Worm (Caenorhabditis elegans): ENCODE data around the gene C29E4.9.
"Not testable (repeated sequence)": the region's sequence is repeated elsewhere in the genome, so short reads cannot be mapped to it uniquely, and the experiment has no call there.

C29E4.9 gene

ce11 chrIII:7978289-7978688 lies 21.4 kb upstream of the C29E4.9 start:
- no peak for TF ChIP-seq med-1 (GFP tag; optimal IDR thresholded peaks at IDR 0.05; ENCODE audit: insufficient read depth)
- TF ChIP-seq flt-1 (GFP tag; IDR thresholded peaks at IDR 0.05) = no peak
- TF ChIP-seq ref-1 (GFP tag; conservative IDR thresholded peaks at IDR 0.05) = no peak
- no peak for TF ChIP-seq klf-2 (GFP tag; conservative IDR thresholded peaks at IDR 0.05)
- no peak for TF ChIP-seq cog-1 (tag; optimal IDR thresholded peaks at IDR 0.05)
- TF ChIP-seq T22C8.4 (GFP tag; IDR thresholded peaks at IDR 0.05) = no peak
- no peak for TF ChIP-seq tab-1 (GFP tag; IDR thresholded peaks at IDR 0.05)
- TF ChIP-seq ztf-29 (GFP tag; IDR thresholded peaks at IDR 0.05) = no peak
- TF ChIP-seq ztf-23 (GFP tag; IDR thresholded peaks at IDR 0.05) = no peak

- TF ChIP-seq klf-2 (GFP tag; conservative IDR thresholded peaks at IDR 0.05) (no peak), ref-1 (GFP tag; conservative IDR thresholded peaks at IDR 0.05) (no peak), ztf-29 (GFP tag; IDR thresholded peaks at IDR 0.05) (no peak), med-1 (GFP tag; optimal IDR thresholded peaks at IDR 0.05; ENCODE audit: insufficient read depth) (no peak), flt-1 (GFP tag; IDR thresholded peaks at IDR 0.05) (no peak), tab-1 (GFP tag; IDR thresholded peaks at IDR 0.05) (no peak)
Measured at ce11 chrIII:7977777-7978176, 20.9 kb upstream of the C29E4.9 start, which contains the start of gene C06G4.4. Gene C06G4.4 (minus strand): TSS chrIII:7977812.

- no peak for TF ChIP-seq T22C8.4 (GFP tag; IDR thresholded peaks at IDR 0.05)
- TF ChIP-seq cog-1 (tag; optimal IDR thresholded peaks at IDR 0.05) = no peak
- no peak for TF ChIP-seq ztf-29 (GFP tag; IDR thresholded peaks at IDR 0.05)
- no peak for TF ChIP-seq klf-2 (GFP tag; conservative IDR thresholded peaks at IDR 0.05)
- no peak for TF ChIP-seq ztf-23 (GFP tag; IDR thresholded peaks at IDR 0.05)
- no peak for TF ChIP-seq ref-1 (GFP tag; conservative IDR thresholded peaks at IDR 0.05)
- TF ChIP-seq flt-1 (GFP tag; IDR thresholded peaks at IDR 0.05) = no peak
Measured at ce11 chrIII:7977224-7977623, 20.4 kb upstream of the C29E4.9 start.

ce11 chrIII:7973968-7974607 lies 17.2 kb upstream of the C29E4.9 start:
- no peak for TF ChIP-seq klf-2 (GFP tag; conservative IDR thresholded peaks at IDR 0.05)

- TF ChIP-seq klf-2 (GFP tag; conservative IDR thresholded peaks at IDR 0.05) (no peak), cog-1 (tag; optimal IDR thresholded peaks at IDR 0.05) (peak; percentile 1)
Measured at ce11 chrIII:7973201-7973767, 16.4 kb upstream of the C29E4.9 start, which contains the start of the genes eef-1B.1 and aco-2. Gene eef-1B.1 (minus strand): TSS chrIII:7973386. Gene aco-2 (plus strand): TSS chrIII:7973717.

ce11 chrIII:7972687-7973086 lies 15.8 kb upstream of the C29E4.9 start:
- TF ChIP-seq T22C8.4 (GFP tag; IDR thresholded peaks at IDR 0.05) (no peak), flt-1 (GFP tag; IDR thresholded peaks at IDR 0.05) (no peak), ref-1 (GFP tag; conservative IDR thresholded peaks at IDR 0.05) (no peak), med-1 (GFP tag; optimal IDR thresholded peaks at IDR 0.05; ENCODE audit: insufficient read depth) (no peak), ztf-29 (GFP tag; IDR thresholded peaks at IDR 0.05) (no peak), tab-1 (GFP tag; IDR thresholded peaks at IDR 0.05) (no peak), cog-1 (tag; optimal IDR thresholded peaks at IDR 0.05) (no peak), klf-2 (GFP tag; conservative IDR thresholded peaks at IDR 0.05) (no peak), ztf-23 (GFP tag; IDR thresholded peaks at IDR 0.05) (no peak)

ce11 chrIII:7972061-7972460 lies 15.2 kb upstream of the C29E4.9 start, which contains the start of gene F54H12.5:
Gene F54H12.5 (minus strand): TSS chrIII:7972161.
- no peak for TF ChIP-seq ztf-29 (GFP tag; IDR thresholded peaks at IDR 0.05)
- no peak for TF ChIP-seq klf-2 (GFP tag; conservative IDR thresholded peaks at IDR 0.05)
- no peak for TF ChIP-seq ref-1 (GFP tag; conservative IDR thresholded peaks at IDR 0.05)
- no peak for TF ChIP-seq cog-1 (tag; optimal IDR thresholded peaks at IDR 0.05)
- TF ChIP-seq tab-1 (GFP tag; IDR thresholded peaks at IDR 0.05) = no peak

ce11 chrIII:7969121-7969520 lies 12.3 kb upstream of the C29E4.9 start, which contains the start of the genes F54H12.8 and F54H12.7:
Gene F54H12.8 (minus strand): TSS chrIII:7969221.
Gene F54H12.7 (plus strand): TSS chrIII:7969349.
- TF ChIP-seq klf-2 (GFP tag; conservative IDR thresholded peaks at IDR 0.05) (no peak), flt-1 (GFP tag; IDR thresholded peaks at IDR 0.05) (no peak), tab-1 (GFP tag; IDR thresholded peaks at IDR 0.05) (no peak), ztf-23 (GFP tag; IDR thresholded peaks at IDR 0.05) (no peak), cog-1 (tag; optimal IDR thresholded peaks at IDR 0.05) (no peak), ref-1 (GFP tag; conservative IDR thresholded peaks at IDR 0.05) (no peak), ztf-29 (GFP tag; IDR thresholded peaks at IDR 0.05) (no peak), T22C8.4 (GFP tag; IDR thresholded peaks at IDR 0.05) (no peak), med-1 (GFP tag; optimal IDR thresholded peaks at IDR 0.05; ENCODE audit: insufficient read depth) (no peak)

- TF ChIP-seq flt-1 (GFP tag; IDR thresholded peaks at IDR 0.05) = 0 out of 2 replicates have a peak, but pooled peaks have one; percentile 53
Measured at ce11 chrIII:7965946-7966692, 9.3 kb upstream of the C29E4.9 start.

- not testable (repeated sequence) for TF ChIP-seq med-1 (GFP tag; optimal IDR thresholded peaks at IDR 0.05; ENCODE audit: insufficient read depth); tab-1 (GFP tag; IDR thresholded peaks at IDR 0.05); ztf-29 (GFP tag; IDR thresholded peaks at IDR 0.05)
Measured at ce11 chrIII:7964281-7964680, 7.4 kb upstream of the C29E4.9 start, which contains the start of gene F54H12.2. Gene F54H12.2 (plus strand): TSS chrIII:7964581.

All from whole organism, midembryonic.